Worm (Caenorhabditis elegans) whole organism, L4 larva: ENCODE data around the gene C03A3.3.

Experiments used
- ama-1 ChIP-seq: fragments of 150-350 bp; optimal IDR thresholded peaks from 2 replicates; lab custom pipeline; 2014; ENCODE audit warnings: inconsistent platforms, mixed read lengths
- lin-15B ChIP-seq: fragments of 150-350 bp; sonication (generic microtip); optimal IDR thresholded peaks from 3 replicates; lab custom pipeline; 2014; ENCODE audit warnings: missing biosample characterization, missing genetic modification characterization
- pha-4 ChIP-seq, 2 experiments: fragments of 150-350 bp in 1 of 2; fragments of 200-800 bp in 1 of 2; sonication (Bioruptor generic) in 1 of 2; IDR thresholded peaks in 1 of 2; optimal IDR thresholded peaks in 1 of 2; 2 replicates each; pipeline versions ENCODE4 v1.3.6 to Lab custom; 2014 to 2022; ENCODE audit warnings: missing genetic modification characterization in 2 of 2, missing genetic modification reagents in 2 of 2, missing biosample characterization in 1 of 2, missing compliant biosample characterization in 1 of 2
- unc-130 ChIP-seq: sonication (generic microtip); optimal IDR thresholded peaks from 2 replicates; lab custom pipeline; 2016; ENCODE audit warnings: missing genetic modification reagents, missing genetic modification characterization, missing compliant biosample characterization

ce11 chrX:11226595-11226994 is 42.3 kb downstream of the C03A3.3 start, which contains the start of gene C34F6.12:
- TF ChIP-seq pha-4 (GFP tag; IDR thresholded peaks at IDR 0.05; lab: Robert Waterston, UW) (no peak), pha-4 (tag; optimal IDR thresholded peaks at IDR 0.05; lab: Kevin White, UChicago) (no peak), unc-130 (GFP tag; lab: Kevin White, UChicago) (no peak), ama-1 (lab: Kevin White, UChicago) (no peak), lin-15B (no peak)
